Worm (Caenorhabditis elegans): ENCODE data around the gene math-6.

The math-6 gene

DNA sequence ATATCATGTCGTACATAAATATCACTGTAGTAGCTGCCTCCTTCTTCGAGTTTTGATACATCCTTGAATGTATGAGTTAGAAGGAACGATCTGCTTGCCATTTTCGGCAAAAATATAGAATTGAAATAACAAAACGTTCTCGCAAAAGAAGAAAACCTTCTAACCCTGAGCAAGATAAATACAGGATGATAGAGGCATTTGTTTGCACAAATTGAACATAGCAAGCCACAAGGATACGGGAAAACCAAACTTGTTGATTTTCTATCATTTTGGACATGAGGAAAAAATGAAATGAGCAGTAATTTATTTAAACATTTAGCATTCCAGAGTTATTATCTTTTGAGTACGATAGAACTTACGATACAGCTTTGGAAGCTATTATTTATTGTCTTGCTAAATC lies 4.5 kb upstream of the math-6 start, which contains the start of gene math-8:
TSS of gene math-8 (minus strand) at position 101 of the 400 bp plus-strand sequence.
- no peak for TF ChIP-seq ztf-4 (tag; optimal IDR thresholded peaks at IDR 0.05)
- TF ChIP-seq C34F6.9 (tag; optimal IDR thresholded peaks at IDR 0.05): no peak
- no peak for TF ChIP-seq skn-1 (tag; optimal IDR thresholded peaks at IDR 0.05)
- no peak for TF ChIP-seq lsy-2 (tag; optimal IDR thresholded peaks at IDR 0.05)
- TF ChIP-seq gmeb-1 (tag; optimal IDR thresholded peaks at IDR 0.05): no peak
- TF ChIP-seq fos-1 (tag; optimal IDR thresholded peaks at IDR 0.05): no peak
- no peak for TF ChIP-seq nhr-6 (tag; optimal IDR thresholded peaks at IDR 0.05)
- no peak for TF ChIP-seq nhr-237 (tag; optimal IDR thresholded peaks at IDR 0.05)
- no peak for TF ChIP-seq sma-9 (GFP tag; optimal IDR thresholded peaks at IDR 0.05)
- no peak for TF ChIP-seq sma-9 (tag; optimal IDR thresholded peaks at IDR 0.05)
- TF ChIP-seq elt-3 (tag; optimal IDR thresholded peaks at IDR 0.05): no peak
- no peak for TF ChIP-seq dmd-4 (tag; optimal IDR thresholded peaks at IDR 0.05)
- TF ChIP-seq nhr-129 (tag; optimal IDR thresholded peaks at IDR 0.05): no peak
- no peak for TF ChIP-seq mdl-1 (tag; optimal IDR thresholded peaks at IDR 0.05)
- TF ChIP-seq Y55F3AM.14 (GFP tag; optimal IDR thresholded peaks at IDR 0.05): no peak

- TF ChIP-seq peb-1 (tag; optimal IDR thresholded peaks at IDR 0.05) (no peak), nhr-10 (tag; optimal IDR thresholded peaks at IDR 0.05) (no peak), sem-4 (tag; optimal IDR thresholded peaks at IDR 0.05) (no peak), ama-1 (optimal IDR thresholded peaks at IDR 0.05) (no peak), egl-27 (tag; optimal IDR thresholded peaks at IDR 0.05) (no peak), nhr-77 (tag; optimal IDR thresholded peaks at IDR 0.05) (no peak), nhr-129 (tag; optimal IDR thresholded peaks at IDR 0.05) (no peak), lin-39 (tag; optimal IDR thresholded peaks at IDR 0.05) (no peak)
These were observed 1.8 kb upstream of the math-6 start, which contains the start of gene math-7 for ce11 chrII:1886379-1886778. TSS of gene math-7 (minus strand) at chrII:1886479.

DNA sequence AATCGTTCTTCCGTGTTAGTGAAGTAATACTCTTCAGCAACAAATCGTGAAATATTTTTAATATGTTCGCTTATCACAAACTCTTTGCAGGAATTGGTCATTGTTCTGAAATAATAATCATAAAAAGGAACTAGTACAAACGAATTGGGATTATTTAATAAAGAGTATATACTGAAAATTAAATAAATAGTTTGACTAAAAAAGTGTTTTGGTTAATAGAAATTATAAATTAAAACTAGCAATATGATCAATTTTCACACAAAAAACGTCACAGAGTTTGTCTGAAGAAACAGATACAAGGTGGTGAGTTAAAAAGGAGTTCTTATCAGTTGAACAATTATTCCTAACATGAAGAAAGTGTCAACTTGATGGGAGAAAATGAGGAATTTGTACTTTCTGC lies 1.8 kb downstream of the math-6 start, which contains the start of gene math-5:
TSS of gene math-5 (minus strand) at position 101 of the 400 bp plus-strand sequence.
- no peak for TF ChIP-seq unc-62 (GFP tag; optimal IDR thresholded peaks at IDR 0.05)
- no peak for TF ChIP-seq nhr-11 (tag; optimal IDR thresholded peaks at IDR 0.05)
- TF ChIP-seq elt-3 (tag; optimal IDR thresholded peaks at IDR 0.05): no peak
- no peak for TF ChIP-seq sma-3 (GFP tag; optimal IDR thresholded peaks at IDR 0.05)
- no peak for TF ChIP-seq blmp-1 (tag; optimal IDR thresholded peaks at IDR 0.05; ENCODE audit: insufficient read depth)
- no peak for TF ChIP-seq lin-39 (tag; optimal IDR thresholded peaks at IDR 0.05)
- TF ChIP-seq nhr-23 (tag; optimal IDR thresholded peaks at IDR 0.05): no peak
- TF ChIP-seq ztf-11 (tag; optimal IDR thresholded peaks at IDR 0.05): no peak
- TF ChIP-seq peb-1 (tag; optimal IDR thresholded peaks at IDR 0.05): no peak
- no peak for TF ChIP-seq crh-2 (tag; optimal IDR thresholded peaks at IDR 0.05)
- no peak for TF ChIP-seq gmeb-1 (tag; optimal IDR thresholded peaks at IDR 0.05)
- TF ChIP-seq egl-27 (tag; optimal IDR thresholded peaks at IDR 0.05): no peak
- no peak for TF ChIP-seq lin-13 (GFP tag; optimal IDR thresholded peaks at IDR 0.05)
- no peak for TF ChIP-seq fos-1 (tag; optimal IDR thresholded peaks at IDR 0.05)
- no peak for TF ChIP-seq nhr-129 (tag; optimal IDR thresholded peaks at IDR 0.05)
- no peak for TF ChIP-seq mab-5 (tag; optimal IDR thresholded peaks at IDR 0.05)
- TF ChIP-seq ztf-4 (tag; optimal IDR thresholded peaks at IDR 0.05): no peak
- TF ChIP-seq zag-1 (tag; optimal IDR thresholded peaks at IDR 0.05): no peak
- TF ChIP-seq nhr-10 (tag; optimal IDR thresholded peaks at IDR 0.05): no peak
- TF ChIP-seq alr-1 (tag; optimal IDR thresholded peaks at IDR 0.05): no peak

DNA sequence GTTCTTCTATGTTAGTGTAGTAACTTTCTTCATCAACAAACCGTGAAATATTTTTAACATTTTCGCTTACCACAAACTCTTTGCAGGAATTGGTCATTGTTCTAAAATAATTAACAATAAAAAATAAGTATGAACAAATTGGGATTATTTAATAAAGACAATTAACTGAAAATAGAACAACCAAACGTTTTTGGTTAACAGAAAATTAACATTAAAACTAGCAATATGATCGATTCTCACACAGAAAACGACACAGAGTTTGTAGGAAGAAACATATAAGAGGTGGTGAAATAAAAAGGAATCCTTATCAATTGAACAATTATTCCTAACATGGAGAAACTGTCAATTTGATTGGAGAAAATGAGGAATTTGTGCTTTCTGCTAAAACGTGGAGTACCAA lies 5.9 kb downstream of the math-6 start, which contains the start of gene math-16:
TSS of gene math-16 (minus strand) at position 101 of the 400 bp plus-strand sequence.
- TF ChIP-seq ztf-4 (tag; optimal IDR thresholded peaks at IDR 0.05): no peak
- TF ChIP-seq lsy-2 (tag; optimal IDR thresholded peaks at IDR 0.05): no peak
- TF ChIP-seq nhr-11 (tag; optimal IDR thresholded peaks at IDR 0.05): no peak
- TF ChIP-seq zag-1 (tag; optimal IDR thresholded peaks at IDR 0.05): no peak
- no peak for TF ChIP-seq R02D3.7 (tag; optimal IDR thresholded peaks at IDR 0.05)
- TF ChIP-seq lin-39 (tag; optimal IDR thresholded peaks at IDR 0.05): no peak
- TF ChIP-seq ZK546.5 (tag; optimal IDR thresholded peaks at IDR 0.05): no peak
- no peak for TF ChIP-seq ceh-16 (tag; optimal IDR thresholded peaks at IDR 0.05)
- TF ChIP-seq sma-9 (GFP tag; optimal IDR thresholded peaks at IDR 0.05): no peak
- TF ChIP-seq sma-9 (tag; optimal IDR thresholded peaks at IDR 0.05): no peak
- no peak for TF ChIP-seq elt-1 (tag; optimal IDR thresholded peaks at IDR 0.05)
- no peak for TF ChIP-seq C34F6.9 (tag; optimal IDR thresholded peaks at IDR 0.05)
